Worm (Caenorhabditis elegans): ENCODE data around the gene abts-4.

The abts-4 gene

DNA sequence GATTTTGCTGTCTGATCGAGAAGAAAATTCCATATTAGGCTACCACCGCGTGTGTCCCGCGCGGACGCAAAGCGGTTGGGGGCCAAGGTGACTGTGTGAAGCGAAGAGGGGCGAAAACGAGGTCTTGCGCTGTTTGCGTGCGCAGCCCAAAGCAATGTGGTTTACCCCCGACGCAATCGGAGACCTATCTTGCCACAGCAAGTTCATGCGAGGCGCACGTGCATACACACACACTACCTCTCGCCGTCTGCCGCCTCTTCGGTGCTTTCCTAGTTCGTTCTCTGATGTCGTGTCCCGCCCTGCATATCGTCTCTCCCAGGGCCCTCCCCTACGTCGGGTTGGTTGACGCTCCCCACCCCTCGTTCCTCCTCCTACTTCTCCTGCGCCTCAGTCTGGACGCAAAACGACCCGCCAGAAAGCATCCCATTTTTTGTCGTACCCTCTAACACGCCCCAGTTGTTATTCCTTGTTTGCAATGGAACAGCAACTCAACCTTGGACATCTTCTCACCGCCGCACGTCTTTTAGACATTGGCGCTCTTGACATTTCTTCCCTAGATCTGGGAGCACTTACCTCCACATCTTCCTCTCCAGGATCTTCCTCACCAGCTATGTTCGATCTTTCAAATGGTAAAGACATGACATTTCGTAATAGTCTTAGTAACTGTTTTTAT is 19.4 kb downstream of the abts-4 start, which contains the start of gene mdl-1:
Gene mdl-1, plus strand, starts transcription at position 341 of the 673 bp plus-strand sequence.
- no peak for TF ChIP-seq K02D7.2 (tag; optimal IDR thresholded peaks at IDR 0.05)
- TF ChIP-seq unc-86 (tag; optimal IDR thresholded peaks at IDR 0.05), result no peak
- TF ChIP-seq pha-2 (tag; optimal IDR thresholded peaks at IDR 0.05), result peak; percentile 76
- peak; percentile 63 for TF ChIP-seq sdc-2 (tag; optimal IDR thresholded peaks at IDR 0.05)
- peak; percentile 63 for TF ChIP-seq ceh-14 (tag; optimal IDR thresholded peaks at IDR 0.05)
- TF ChIP-seq unc-3 (GFP tag; conservative IDR thresholded peaks at IDR 0.05), result no peak
- peak; percentile 39 for TF ChIP-seq unc-3 (tag; optimal IDR thresholded peaks at IDR 0.05)
- peak; percentile 23 for TF ChIP-seq C38D4.7 (GFP tag; optimal IDR thresholded peaks at IDR 0.05)
- TF ChIP-seq elt-2 (tag; optimal IDR thresholded peaks at IDR 0.05), result peak; percentile 74
- TF ChIP-seq ceh-30 (tag; optimal IDR thresholded peaks at IDR 0.05), result no peak
- TF ChIP-seq npax-4 (tag; optimal IDR thresholded peaks at IDR 0.05), result no peak
- no peak for TF ChIP-seq odd-2 (tag; optimal IDR thresholded peaks at IDR 0.05)
- TF ChIP-seq eyg-1 (tag; optimal IDR thresholded peaks at IDR 0.05), result peak; percentile 69
- TF ChIP-seq nhr-11 (tag; optimal IDR thresholded peaks at IDR 0.05), result no peak
- TF ChIP-seq fkh-10 (GFP tag; optimal IDR thresholded peaks at IDR 0.05), result no peak
- TF ChIP-seq pros-1 (tag; optimal IDR thresholded peaks at IDR 0.05), result peak; percentile 65
- no peak for TF ChIP-seq ceh-24 (tag; optimal IDR thresholded peaks at IDR 0.05)
- TF ChIP-seq lin-11 (tag; optimal IDR thresholded peaks at IDR 0.05), result peak; percentile 21
- TF ChIP-seq elt-4 (tag; optimal IDR thresholded peaks at IDR 0.05), result no peak
- no peak for TF ChIP-seq che-1 (tag; optimal IDR thresholded peaks at IDR 0.05)
- TF ChIP-seq ztf-16 (tag; optimal IDR thresholded peaks at IDR 0.05), result peak; percentile 2
- no peak for TF ChIP-seq hlh-13 (GFP tag; optimal IDR thresholded peaks at IDR 0.05)
- TF ChIP-seq ets-4 (tag; optimal IDR thresholded peaks at IDR 0.05), result peak; percentile 58
- TF ChIP-seq dve-1 (tag; optimal IDR thresholded peaks at IDR 0.05), result peak; percentile 86
- TF ChIP-seq lim-6 (tag; optimal IDR thresholded peaks at IDR 0.05), result no peak
- no peak for TF ChIP-seq hlh-8 (tag; optimal IDR thresholded peaks at IDR 0.05)
- no peak for TF ChIP-seq mec-3 (tag; optimal IDR thresholded peaks at IDR 0.05; ENCODE audit: borderline replicate concordance)
- TF ChIP-seq ceh-18 (tag; optimal IDR thresholded peaks at IDR 0.05), result peak; percentile 88
- no peak for TF ChIP-seq pqm-1 (tag; optimal IDR thresholded peaks at IDR 0.05)
- peak; percentile 81 for TF ChIP-seq unc-55 (GFP tag; optimal IDR thresholded peaks at IDR 0.05)
- no peak for TF ChIP-seq ama-1 (optimal IDR thresholded peaks at IDR 0.05)
- TF ChIP-seq dmd-4 (tag; optimal IDR thresholded peaks at IDR 0.05; ENCODE audit: borderline replicate concordance), result no peak
- no peak for TF ChIP-seq nhr-232 (tag; optimal IDR thresholded peaks at IDR 0.05)
- TF ChIP-seq ahr-1 (tag; optimal IDR thresholded peaks at IDR 0.05), result peak; percentile 6
- TF ChIP-seq ref-2 (tag; optimal IDR thresholded peaks at IDR 0.05), result peak; percentile 82
- TF ChIP-seq ceh-48 (tag; optimal IDR thresholded peaks at IDR 0.05), result no peak
- TF ChIP-seq ttx-3 (tag; optimal IDR thresholded peaks at IDR 0.05), result no peak
- TF ChIP-seq madf-2 (tag; optimal IDR thresholded peaks at IDR 0.05), result no peak
- TF ChIP-seq ceh-34 (tag; optimal IDR thresholded peaks at IDR 0.05), result peak; percentile 96
- TF ChIP-seq nfya-1 (tag; optimal IDR thresholded peaks at IDR 0.05), result peak; percentile 78
- peak; percentile 88 for TF ChIP-seq tbx-2 (tag; optimal IDR thresholded peaks at IDR 0.05)
- peak; percentile 54 for TF ChIP-seq F13H6.1 (tag; optimal IDR thresholded peaks at IDR 0.05)
- no peak for TF ChIP-seq Y22D7AL.16 (tag; optimal IDR thresholded peaks at IDR 0.05)
- no peak for TF ChIP-seq pha-4 (tag; optimal IDR thresholded peaks at IDR 0.05)
- TF ChIP-seq hlh-15 (tag; optimal IDR thresholded peaks at IDR 0.05), result no peak
- TF ChIP-seq sox-4 (tag; optimal IDR thresholded peaks at IDR 0.05), result no peak
- no peak for TF ChIP-seq hlh-6 (tag; optimal IDR thresholded peaks at IDR 0.05)
- TF ChIP-seq ceh-19 (GFP tag; optimal IDR thresholded peaks at IDR 0.05), result peak; percentile 87
- peak; percentile 79 for TF ChIP-seq ceh-31 (tag; optimal IDR thresholded peaks at IDR 0.05)
- TF ChIP-seq zip-5 (tag; optimal IDR thresholded peaks at IDR 0.05), result no peak
- TF ChIP-seq ceh-22 (tag; optimal IDR thresholded peaks at IDR 0.05), result no peak
- no peak for TF ChIP-seq fax-1 (tag; optimal IDR thresholded peaks at IDR 0.05)
- TF ChIP-seq rnt-1 (tag; optimal IDR thresholded peaks at IDR 0.05), result peak; percentile 97
- TF ChIP-seq ceh-45 (GFP tag; IDR thresholded peaks at IDR 0.05), result no peak; the same call in 1 of the 2 replicates

Data from whole organism, late embryonic.